Worm (Caenorhabditis elegans) whole organism, early embryonic: ENCODE measurements around the gene F53F4.17.

Experiments
- B0310.2 ChIP-seq: sonication (generic microtip); optimal IDR thresholded peaks from 2 replicates; lab custom pipeline; 2016; ENCODE audit warnings: mild to moderate bottlenecking, missing genetic modification characterization, missing compliant biosample characterization
- F13C5.2 ChIP-seq: sonication (generic microtip); optimal IDR thresholded peaks from 2 replicates; lab custom pipeline; 2017; ENCODE audit warnings: mild to moderate bottlenecking, missing genetic modification characterization, inconsistent platforms, missing compliant biosample characterization
- aly-1 ChIP-seq: sonication (generic microtip); optimal IDR thresholded peaks from 2 replicates; lab custom pipeline; 2016; ENCODE audit warnings: missing genetic modification characterization, missing compliant biosample characterization
- ama-1 ChIP-seq: fragments of 150-350 bp; optimal IDR thresholded peaks from 2 replicates; lab custom pipeline; 2014
- ceh-13 ChIP-seq: fragments of 200-800 bp; sonication (Bioruptor generic); optimal IDR thresholded peaks from 2 replicates; lab custom pipeline; 2018; ENCODE audit warnings: mild to moderate bottlenecking, missing genetic modification characterization, missing compliant biosample characterization
- ceh-36 ChIP-seq: sonication (generic microtip); optimal IDR thresholded peaks from 2 replicates; lab custom pipeline; 2016; ENCODE audit warnings: missing genetic modification characterization, inconsistent platforms, missing compliant biosample characterization
- ets-7 ChIP-seq: sonication (generic microtip); optimal IDR thresholded peaks from 2 replicates; lab custom pipeline; 2016; ENCODE audit warnings: missing genotype, missing genetic modification characterization, missing compliant biosample characterization
- flt-1 ChIP-seq: fragments of 200-800 bp; sonication (Bioruptor generic); IDR thresholded peaks from 2 replicates; pipeline ENCODE4 v1.3.6; 2022; ENCODE audit warnings: missing genetic modification characterization, missing compliant biosample characterization
- hmbx-1 ChIP-seq: sonication (generic microtip); optimal IDR thresholded peaks from 2 replicates; lab custom pipeline; 2016; ENCODE audit warnings: mild to moderate bottlenecking, missing genetic modification characterization, missing compliant biosample characterization
- hmg-4 ChIP-seq: fragments of 200-800 bp; sonication (Bioruptor generic); optimal IDR thresholded peaks from 2 replicates; lab custom pipeline; 2018; ENCODE audit warnings: mild to moderate bottlenecking, missing genetic modification characterization, missing compliant biosample characterization
- hnd-1 ChIP-seq: sonication (generic microtip); optimal IDR thresholded peaks from 2 replicates; lab custom pipeline; 2016; ENCODE audit warnings: missing genetic modification characterization, missing compliant biosample characterization
- pes-1 ChIP-seq: fragments of 200-800 bp; sonication (Bioruptor generic); IDR thresholded peaks from 2 replicates; pipeline ENCODE4 v1.3.6; 2022; ENCODE audit warnings: missing genetic modification reagents, missing genetic modification characterization, missing compliant biosample characterization
- scrt-1 ChIP-seq: fragments of 200-800 bp; sonication (Bioruptor generic); IDR thresholded peaks from 2 replicates; pipeline ENCODE4 v1.3.6; 2022; ENCODE audit warnings: missing genetic modification characterization, missing compliant biosample characterization
- sea-1 ChIP-seq: fragments of 200-800 bp; sonication (Bioruptor generic); conservative IDR thresholded peaks from 2 replicates; pipeline ENCODE4 v1.3.6; 2022; ENCODE audit warnings: missing genetic modification characterization, missing compliant biosample characterization
- tbx-11 ChIP-seq: fragments of 200-800 bp; sonication (Bioruptor generic); IDR thresholded peaks from 2 replicates; pipeline ENCODE4 v1.3.6; 2022; ENCODE audit warnings: missing genetic modification characterization, missing compliant biosample characterization
- tbx-37 ChIP-seq: fragments of 200-800 bp; sonication (Bioruptor generic); conservative IDR thresholded peaks from 2 replicates; pipeline ENCODE4 v1.3.6; 2022; ENCODE audit warnings: missing genetic modification reagents, missing genetic modification characterization, missing compliant biosample characterization
- tra-4 ChIP-seq: sonication (generic microtip); optimal IDR thresholded peaks from 2 replicates; lab custom pipeline; 2017; ENCODE audit warnings: missing genetic modification characterization, missing compliant biosample characterization

F53F4.17 gene

ce11 chrV:13587902-13588301 is at the start of gene F53F4.17:
TSS of gene F53F4.17 (plus strand) at chrV:13588202.
- TF ChIP-seq ceh-36 (tag; lab: Kevin White, UChicago) (no peak), tra-4 (no peak), B0310.2 (no peak), scrt-1 (GFP tag; lab: Robert Waterston, UW) (no peak), tbx-37 (GFP tag; lab: Robert Waterston, UW) (no peak), ets-7 (tag; lab: Kevin White, UChicago) (no peak), hmg-4 (no peak), F13C5.2 (tag; lab: Kevin White, UChicago) (no peak), aly-1 (tag; lab: Kevin White, UChicago) (no peak), ceh-13 (GFP tag; lab: Kevin White, UChicago) (no peak)

ce11 chrV:13551601-13552000 is 36.4 kb upstream of the F53F4.17 start, which contains the start of the genes C56A3.4 and C56A3.5:
TSS of gene C56A3.4 (minus strand) at chrV:13551754.
TSS of gene C56A3.5 (plus strand) at chrV:13551967.
- TF ChIP-seq hnd-1 (tag; lab: Kevin White, UChicago) (no peak), aly-1 (tag; lab: Kevin White, UChicago) (no peak), ceh-13 (GFP tag; lab: Kevin White, UChicago) (no peak), pes-1 (GFP tag; lab: Robert Waterston, UW) (no peak), hmg-4 (no peak), sea-1 (no peak), F13C5.2 (tag; lab: Kevin White, UChicago) (no peak), B0310.2 (no peak), hmbx-1 (tag; lab: Kevin White, UChicago) (no peak), tra-4 (no peak), scrt-1 (GFP tag; lab: Robert Waterston, UW) (no peak), tbx-11 (no peak), flt-1 (no peak), ets-7 (tag; lab: Kevin White, UChicago) (no peak), tbx-37 (GFP tag; lab: Robert Waterston, UW) (no peak), ama-1 (no peak), ceh-36 (tag; lab: Kevin White, UChicago) (no peak)

ce11 chrV:13556297-13556696 is 31.7 kb upstream of the F53F4.17 start, which contains the start of gene C56A3.6:
TSS of gene C56A3.6 (minus strand) at chrV:13556397.
- no peak for TF ChIP-seq F13C5.2 (tag; lab: Kevin White, UChicago)
- no peak for TF ChIP-seq hmbx-1 (tag; lab: Kevin White, UChicago)
- TF ChIP-seq flt-1 = no peak
- no peak for TF ChIP-seq pes-1 (GFP tag; lab: Robert Waterston, UW)
- TF ChIP-seq tbx-37 (GFP tag; lab: Robert Waterston, UW) = no peak
- no peak for TF ChIP-seq hmg-4
- TF ChIP-seq hnd-1 (tag; lab: Kevin White, UChicago) = no peak

ce11 chrV:13556746-13557145 is 31.3 kb upstream of the F53F4.17 start, which contains the start of gene cav-2:
TSS of gene cav-2 (plus strand) at chrV:13557104.
- TF ChIP-seq scrt-1 (GFP tag; lab: Robert Waterston, UW) (peak; percentile 52; the same call in 1 of the 2 replicates), ceh-13 (GFP tag; lab: Kevin White, UChicago) (no peak), tbx-37 (GFP tag; lab: Robert Waterston, UW) (peak; percentile 63)

DNA sequence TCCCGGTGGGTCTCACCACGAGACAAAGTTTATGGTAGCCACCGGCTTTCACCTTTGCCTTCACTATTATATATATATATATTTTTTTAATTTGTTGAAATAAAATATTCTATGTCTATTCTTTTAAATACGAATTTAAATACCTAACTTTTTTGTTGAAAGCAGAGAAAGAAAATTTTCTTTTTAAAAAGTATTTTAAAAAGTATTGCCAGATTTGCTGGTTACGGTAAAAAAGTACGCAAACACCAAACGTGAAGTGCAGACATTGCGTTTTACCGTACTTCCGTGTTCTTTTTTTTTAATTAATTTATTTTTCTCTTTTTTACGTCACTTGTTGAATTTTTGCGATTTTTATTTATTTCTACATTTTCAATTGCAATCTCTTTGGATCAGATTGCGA is 28.0 kb upstream of the F53F4.17 start, which contains the start of gene C56A3.8:
TSS of gene C56A3.8 (plus strand) at position 301 of the 400 bp plus-strand sequence.
- no peak for TF ChIP-seq ama-1

ce11 chrV:13562748-13563147 is 25.3 kb upstream of the F53F4.17 start:
- no peak for TF ChIP-seq F13C5.2 (tag; lab: Kevin White, UChicago)

- no peak for TF ChIP-seq ceh-36 (tag; lab: Kevin White, UChicago)
- TF ChIP-seq pes-1 (GFP tag; lab: Robert Waterston, UW) = no peak
- no peak for TF ChIP-seq B0310.2
- no peak for TF ChIP-seq tbx-11
- TF ChIP-seq scrt-1 (GFP tag; lab: Robert Waterston, UW) = no peak
- no peak for TF ChIP-seq F13C5.2 (tag; lab: Kevin White, UChicago)
- no peak for TF ChIP-seq flt-1
- no peak for TF ChIP-seq ceh-13 (GFP tag; lab: Kevin White, UChicago)
- no peak for TF ChIP-seq ets-7 (tag; lab: Kevin White, UChicago)
- no peak for TF ChIP-seq hmg-4
- TF ChIP-seq tra-4 = no peak
- TF ChIP-seq hnd-1 (tag; lab: Kevin White, UChicago) = no peak
- no peak for TF ChIP-seq aly-1 (tag; lab: Kevin White, UChicago)
- TF ChIP-seq ama-1 = no peak
These were observed 24.2 kb upstream of the F53F4.17 start, which contains the start of gene grl-17 for ce11 chrV:13563841-13564240. TSS of gene grl-17 (minus strand) at chrV:13563941.

DNA sequence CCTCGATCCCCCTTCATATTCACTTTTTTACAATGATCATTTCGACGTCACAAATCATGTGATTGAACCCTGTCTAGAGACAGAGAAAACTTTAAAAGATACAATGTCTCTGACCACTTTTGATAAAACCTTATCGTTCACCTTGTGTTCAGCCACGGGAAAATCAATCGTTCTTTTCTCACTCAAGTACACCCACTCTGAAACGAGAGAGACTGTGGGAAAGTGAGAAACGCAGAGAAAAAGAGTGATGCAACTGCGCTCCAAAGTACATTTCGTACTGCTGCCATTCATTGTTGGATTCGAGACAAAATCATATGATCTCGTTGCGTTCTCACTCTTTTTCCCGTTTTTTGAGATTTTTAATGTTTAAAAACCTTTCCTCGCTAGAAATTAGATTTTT is 22.8 kb upstream of the F53F4.17 start:
- TF ChIP-seq ceh-13 (GFP tag; lab: Kevin White, UChicago) = no peak
- no peak for TF ChIP-seq B0310.2
- no peak for TF ChIP-seq aly-1 (tag; lab: Kevin White, UChicago)
- TF ChIP-seq sea-1 = no peak
- no peak for TF ChIP-seq tbx-37 (GFP tag; lab: Robert Waterston, UW)
- TF ChIP-seq flt-1 = no peak
- TF ChIP-seq ceh-36 (tag; lab: Kevin White, UChicago) = no peak
- TF ChIP-seq hnd-1 (tag; lab: Kevin White, UChicago) = no peak
- TF ChIP-seq tbx-11 = no peak
- no peak for TF ChIP-seq scrt-1 (GFP tag; lab: Robert Waterston, UW)
- no peak for TF ChIP-seq F13C5.2 (tag; lab: Kevin White, UChicago)
- no peak for TF ChIP-seq ama-1
- TF ChIP-seq hmbx-1 (tag; lab: Kevin White, UChicago) = no peak
- no peak for TF ChIP-seq tra-4
- no peak for TF ChIP-seq hmg-4
- TF ChIP-seq ets-7 (tag; lab: Kevin White, UChicago) = no peak
